Fruit fly (Drosophila melanogaster) whole organism, embryonic: Measurements from ENCODE around the gene Usp1.

Experiments
- Awh ChIP-seq: fragments of 200-800 bp; sonication (Bioruptor generic); IDR thresholded peaks from 2 replicates; pipeline ENCODE4, ENCODE4 v1.3.6; 2022; ENCODE audit warnings: missing biosample characterization, missing genetic modification characterization
- CG10209 ChIP-seq: fragments of 200-800 bp; sonication (Bioruptor generic); optimal IDR thresholded peaks from 3 replicates; lab custom pipeline; 2017; ENCODE audit warnings: missing biosample characterization, mild to moderate bottlenecking, missing genetic modification characterization, missing genetic modification reagents
- CG10267 ChIP-seq: fragments of 200-800 bp; sonication (Bioruptor generic); optimal IDR thresholded peaks from 2 replicates; lab custom pipeline; 2018; ENCODE audit warnings: missing biosample characterization, mild to moderate bottlenecking, missing genetic modification characterization, moderate library complexity
- CG10654 ChIP-seq: fragments of 200-800 bp; sonication (Bioruptor generic); optimal IDR thresholded peaks from 2 replicates; lab custom pipeline; 2016; ENCODE audit warnings: missing biosample characterization, missing genetic modification characterization
- CG11085 ChIP-seq: fragments of 200-800 bp; sonication (Bioruptor generic); IDR thresholded peaks from 2 replicates; pipeline ENCODE4 v1.3.6; 2022; ENCODE audit warnings: missing biosample characterization, missing genetic modification characterization
- CG11560 ChIP-seq: fragments of 200-800 bp; sonication (Bioruptor generic); IDR thresholded peaks from 3 replicates; pipeline ENCODE4 v1.3.6; 2022; ENCODE audit warnings: missing biosample characterization, missing genetic modification characterization
- CG12769 ChIP-seq: fragments of 200-800 bp; sonication (Bioruptor generic); optimal IDR thresholded peaks from 2 replicates; lab custom pipeline; 2019; ENCODE audit warnings: missing biosample characterization, mild to moderate bottlenecking, missing genetic modification characterization, moderate library complexity
- CG16779 ChIP-seq: fragments of 200-800 bp; sonication (Bioruptor generic); IDR thresholded peaks from 2 replicates; pipeline ENCODE4 v1.3.6; 2022; ENCODE audit warnings: missing biosample characterization, missing genetic modification characterization
- CG17359 ChIP-seq: fragments of 200-800 bp; sonication (Bioruptor generic); optimal IDR thresholded peaks from 3 replicates; lab custom pipeline; 2018; ENCODE audit warnings: missing biosample characterization, mild to moderate bottlenecking, missing genetic modification characterization, moderate library complexity
- CG2199 ChIP-seq: fragments of 200-800 bp; sonication (Bioruptor generic); IDR thresholded peaks from 3 replicates; pipeline ENCODE4 v1.3.6; 2022; ENCODE audit warnings: missing biosample characterization, missing genetic modification characterization
- CG2678 ChIP-seq: fragments of 200-800 bp; sonication (Bioruptor generic); optimal IDR thresholded peaks from 3 replicates; lab custom pipeline; 2019; ENCODE audit warnings: missing biosample characterization, mild to moderate bottlenecking, missing genetic modification characterization, moderate library complexity
- CG3163 ChIP-seq: fragments of 200-800 bp; sonication (Bioruptor generic); optimal IDR thresholded peaks from 3 replicates; lab custom pipeline; 2016; ENCODE audit warnings: missing biosample characterization, missing genetic modification characterization
- CG34376 ChIP-seq: fragments of 200-800 bp; sonication (Bioruptor generic); optimal IDR thresholded peaks from 2 replicates; lab custom pipeline; 2018; ENCODE audit warnings: missing biosample characterization, mild to moderate bottlenecking, missing genetic modification characterization
- CG4360 ChIP-seq: fragments of 200-800 bp; sonication (Bioruptor generic); IDR thresholded peaks from 2 replicates; pipeline ENCODE4 v1.3.6; 2022; ENCODE audit warnings: missing biosample characterization, missing genetic modification characterization
- CG4730 ChIP-seq: fragments of 200-800 bp; sonication (Bioruptor generic); IDR thresholded peaks from 2 replicates; pipeline ENCODE4 v1.3.6; 2022; ENCODE audit warnings: missing biosample characterization, missing genetic modification characterization
- CG6765 ChIP-seq: fragments of 200-800 bp; sonication (Bioruptor generic); optimal IDR thresholded peaks from 3 replicates; lab custom pipeline; 2017; ENCODE audit warnings: missing biosample characterization, mild to moderate bottlenecking, missing genetic modification characterization
- CG7839 ChIP-seq: fragments of 200-800 bp; sonication (Bioruptor generic); optimal IDR thresholded peaks from 3 replicates; lab custom pipeline; 2018; ENCODE audit warnings: missing biosample characterization, mild to moderate bottlenecking, missing genetic modification characterization, moderate library complexity
- CG8290 ChIP-seq, 3 experiments: fragments of 200-800 bp; sonication (Bioruptor generic); optimal IDR thresholded peaks; 2 replicates each; lab custom pipeline; 2016 to 2019; ENCODE audit warnings: missing biosample characterization in 3 of 3, missing genetic modification characterization in 3 of 3, mild to moderate bottlenecking in 2 of 3, moderate library complexity in 1 of 3
- CG8478 ChIP-seq: fragments of >200 bp; optimal IDR thresholded peaks from 2 replicates; lab custom pipeline; 2018
- Dip3 ChIP-seq: fragments of 200-800 bp; sonication (Bioruptor generic); optimal IDR thresholded peaks from 3 replicates; lab custom pipeline; 2016; ENCODE audit warnings: missing biosample characterization, missing genetic modification characterization
- ERR ChIP-seq: fragments of 200-800 bp; sonication (Bioruptor generic); optimal IDR thresholded peaks from 2 replicates; lab custom pipeline; 2016; ENCODE audit warnings: missing biosample characterization, missing genetic modification characterization
- Fer2 ChIP-seq: fragments of 200-800 bp; sonication (Bioruptor generic); optimal IDR thresholded peaks from 2 replicates; lab custom pipeline; 2018; ENCODE audit warnings: missing biosample characterization, mild to moderate bottlenecking, missing genetic modification characterization, moderate library complexity
- Gsc ChIP-seq: fragments of 200-800 bp; sonication (Bioruptor generic); IDR thresholded peaks from 2 replicates; pipeline ENCODE4 v1.3.6; 2022; ENCODE audit warnings: missing biosample characterization, missing genetic modification characterization
- Hmx ChIP-seq: fragments of 200-800 bp; sonication (Bioruptor generic); optimal IDR thresholded peaks from 2 replicates; lab custom pipeline; 2016; ENCODE audit warnings: missing biosample characterization, missing genetic modification characterization
- Hsf ChIP-seq: fragments of 200-800 bp; sonication (Bioruptor generic); optimal IDR thresholded peaks from 3 replicates; lab custom pipeline; 2016; ENCODE audit warnings: missing biosample characterization, missing genetic modification characterization
- NC2β ChIP-seq: fragments of 200-800 bp; sonication (Bioruptor generic); optimal IDR thresholded peaks from 2 replicates; lab custom pipeline; 2016; ENCODE audit warnings: missing biosample characterization, missing genetic modification characterization
- NFAT ChIP-seq: fragments of 200-800 bp; sonication (Bioruptor generic); IDR thresholded peaks from 2 replicates; pipeline ENCODE4 v1.3.6; 2022; ENCODE audit warnings: missing biosample characterization, missing genetic modification characterization
- Nf-YC ChIP-seq: fragments of 200-800 bp; optimal IDR thresholded peaks from 3 replicates; lab custom pipeline; 2019; ENCODE audit warnings: missing biosample characterization, mild to moderate bottlenecking, missing genetic modification characterization, moderate library complexity
- Poxn ChIP-seq: fragments of 200-800 bp; sonication (Bioruptor generic); IDR thresholded peaks from 2 replicates; pipeline ENCODE4 v1.3.6; 2022; ENCODE audit warnings: missing biosample characterization, missing genetic modification characterization
- Stat92E ChIP-seq, 3 experiments: fragments of >200 bp in 2 of 3; fragments of 200-800 bp in 1 of 3; sonication (Bioruptor generic) in 1 of 3; optimal IDR thresholded peaks; 2 replicates each; lab custom pipeline; 2017 to 2019; ENCODE audit warnings: missing biosample characterization in 3 of 3, missing genetic modification characterization in 3 of 3, mild to moderate bottlenecking in 1 of 3, moderate library complexity in 1 of 3
- Trl ChIP-seq, 3 experiments: fragments of >200 bp in 2 of 3; fragments of 200-800 bp in 1 of 3; sonication (Bioruptor generic) in 1 of 3; optimal IDR thresholded peaks; 2 replicates in 1 of 3; 3 replicates in 2 of 3; lab custom pipeline; 2016 to 2017; ENCODE audit warnings: missing biosample characterization in 1 of 3, missing genetic modification characterization in 1 of 3
- ase ChIP-seq: fragments of 200-800 bp; sonication (Bioruptor generic); IDR thresholded peaks from 3 replicates; pipeline ENCODE4 v1.3.6; 2022; ENCODE audit warnings: missing biosample characterization, missing genetic modification characterization
- cad ChIP-seq: fragments of >200 bp; optimal IDR thresholded peaks from 2 replicates; lab custom pipeline; 2017; ENCODE audit warnings: missing biosample characterization, missing genetic modification characterization
- cg ChIP-seq: fragments of 200-800 bp; sonication (Bioruptor generic); optimal IDR thresholded peaks from 3 replicates; lab custom pipeline; 2019; ENCODE audit warnings: missing biosample characterization, mild to moderate bottlenecking, missing genetic modification characterization, moderate library complexity
- chinmo ChIP-seq: fragments of 200-800 bp; sonication (Bioruptor generic); IDR thresholded peaks from 4 replicates; pipeline ENCODE4 v1.3.6; 2022; ENCODE audit warnings: missing biosample characterization, missing genetic modification characterization; ENCODE audit not compliant: partially characterized antibody
- crol ChIP-seq: fragments of 200-800 bp; sonication (Bioruptor generic); IDR thresholded peaks from 2 replicates; pipeline ENCODE4 v1.3.6; 2022; ENCODE audit warnings: missing biosample characterization, missing genetic modification characterization
- dmrt11E ChIP-seq: fragments of 200-800 bp; sonication (Bioruptor generic); optimal IDR thresholded peaks from 3 replicates; lab custom pipeline; 2018; ENCODE audit warnings: missing biosample characterization, mild to moderate bottlenecking, missing genetic modification characterization, moderate library complexity
- ham ChIP-seq: fragments of 200-800 bp; sonication (Bioruptor generic); IDR thresholded peaks from 2 replicates; pipeline ENCODE4 v1.3.6; 2022; ENCODE audit warnings: missing biosample characterization, missing genetic modification characterization
- lilli ChIP-seq: fragments of 200-800 bp; sonication (Bioruptor generic); optimal IDR thresholded peaks from 3 replicates; lab custom pipeline; 2016; ENCODE audit warnings: missing biosample characterization, missing genetic modification characterization
- mirr ChIP-seq: fragments of 200-800 bp; sonication (Bioruptor generic); optimal IDR thresholded peaks from 3 replicates; lab custom pipeline; 2018; ENCODE audit warnings: missing biosample characterization, mild to moderate bottlenecking, missing genetic modification characterization
- mld ChIP-seq: fragments of 200-800 bp; sonication (Bioruptor generic); IDR thresholded peaks from 3 replicates; pipeline ENCODE4 v1.3.6; 2022; ENCODE audit warnings: missing biosample characterization, missing genetic modification characterization; ENCODE audit not compliant: partially characterized antibody
- nerfin-2 ChIP-seq: fragments of 200-800 bp; sonication (Bioruptor generic); IDR thresholded peaks from 2 replicates; pipeline ENCODE4 v1.3.6; 2022; ENCODE audit warnings: missing biosample characterization, missing genetic modification characterization; ENCODE audit not compliant: partially characterized antibody
- pb ChIP-seq: fragments of 200-800 bp; sonication (Bioruptor generic); optimal IDR thresholded peaks from 3 replicates; lab custom pipeline; 2016; ENCODE audit warnings: missing biosample characterization, missing genetic modification characterization
- ranshi ChIP-seq: fragments of 200-800 bp; sonication (Bioruptor generic); IDR thresholded peaks from 2 replicates; pipeline ENCODE4 v1.3.6; 2022; ENCODE audit warnings: missing biosample characterization, missing genetic modification characterization
- rib ChIP-seq: fragments of 200-800 bp; sonication (Bioruptor generic); IDR thresholded peaks from 2 replicates; pipeline ENCODE4 v1.3.6; 2022; ENCODE audit warnings: missing biosample characterization, missing genetic modification characterization
- sens ChIP-seq: fragments of 200-800 bp; sonication (Bioruptor generic); peaks from one replicate; lab custom pipeline; 2016; ENCODE audit warnings: missing biosample characterization, missing genetic modification characterization
- stwl ChIP-seq: fragments of 200-800 bp; sonication (Bioruptor generic); optimal IDR thresholded peaks from 3 replicates; lab custom pipeline; 2018; ENCODE audit warnings: missing biosample characterization, mild to moderate bottlenecking, missing genetic modification characterization, moderate library complexity

Usp1 gene

DNA sequence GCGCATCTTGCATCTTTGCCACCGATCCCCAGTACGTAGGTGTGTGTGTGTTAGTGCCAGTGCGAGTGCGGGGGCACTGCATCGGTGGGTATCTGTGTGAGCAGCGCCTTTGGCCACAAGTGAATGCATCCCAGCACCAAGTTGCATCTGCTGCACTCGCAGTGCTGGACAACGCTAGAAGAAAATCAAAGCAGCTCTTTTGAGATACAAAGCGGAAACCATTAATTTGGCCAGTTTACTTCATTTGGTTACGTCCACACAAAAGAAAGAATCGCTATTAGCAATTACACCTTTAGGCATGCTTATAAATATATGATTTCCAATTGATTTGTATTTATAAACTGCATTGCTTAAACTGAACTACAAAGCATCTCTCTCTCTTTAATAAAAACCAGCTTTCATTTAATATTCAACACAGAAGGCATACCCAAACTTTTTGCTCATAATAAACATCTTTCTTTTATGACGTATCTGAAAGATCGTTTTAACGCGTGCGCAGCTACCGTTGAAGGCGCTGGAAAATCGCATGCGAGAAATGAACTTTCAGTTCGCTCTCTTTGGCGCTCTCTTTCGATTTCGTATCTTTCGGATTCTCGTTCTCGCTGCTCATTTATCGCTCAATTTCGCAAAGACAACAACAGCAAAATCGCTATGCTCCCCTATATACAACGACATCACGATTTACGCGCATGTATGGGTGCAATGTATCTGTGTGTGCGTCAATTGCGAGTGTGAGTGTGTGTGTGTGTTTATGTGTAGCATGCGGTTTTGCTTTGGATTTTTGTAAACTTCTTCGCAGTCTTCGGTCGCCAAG lies 22.6 kb upstream of the Usp1 start:
- no peak for TF ChIP-seq Stat92E (GFP tag; optimal IDR thresholded peaks at IDR 0.05; lab: Kevin White, UChicago)
- TF ChIP-seq stwl (tag; lab: Kevin White, UChicago), result peak; percentile 78
- no peak for TF ChIP-seq ranshi (GFP tag; lab: Robert Waterston, UW)
- TF ChIP-seq Gsc (GFP tag; lab: Robert Waterston, UW), result no peak
- TF ChIP-seq NFAT, result no peak
- peak; percentile 16 for TF ChIP-seq CG8478 (lab: Kevin White, UChicago)
- TF ChIP-seq CG10267 (tag; lab: Kevin White, UChicago), result peak; percentile 17
- peak; percentile 81; the same call in 3 of the 4 replicates for TF ChIP-seq chinmo (GFP tag; lab: Robert Waterston, UW)
- TF ChIP-seq Nf-YC (tag; lab: Kevin White, UChicago), result no peak
- TF ChIP-seq CG2199 (GFP tag; lab: Robert Waterston, UW), result 0 out of 3 replicates have a peak, but pooled peaks have one; percentile 38
- TF ChIP-seq CG11560 (tag; lab: Robert Waterston, UW), result no peak
- TF ChIP-seq CG6765 (GFP tag; lab: Kevin White, UChicago), result no peak
- TF ChIP-seq ham (GFP tag; lab: Robert Waterston, UW), result no peak
- TF ChIP-seq CG10654 (GFP tag; lab: Kevin White, UChicago), result no peak
- no peak for TF ChIP-seq CG16779 (GFP tag; lab: Robert Waterston, UW)
- peak; percentile 13 for TF ChIP-seq CG12769 (tag; lab: Kevin White, UChicago)
- TF ChIP-seq rib (GFP tag; lab: Robert Waterston, UW), result peak; percentile 22; the same call in 1 of the 2 replicates
- peak; percentile 84 for TF ChIP-seq cg (GFP tag; lab: Kevin White, UChicago)
- TF ChIP-seq CG3163 (GFP tag; lab: Kevin White, UChicago), result peak; percentile 80
- peak; percentile 41 to 77 for TF ChIP-seq Trl (optimal IDR thresholded peaks at IDR 0.05; lab: Kevin White, UChicago)
- TF ChIP-seq Trl (GFP tag; optimal IDR thresholded peaks at IDR 0.05; lab: Kevin White, UChicago), result no peak
- peak; percentile 60 for TF ChIP-seq CG4360 (GFP tag; lab: Robert Waterston, UW)
- peak; percentile 77 for TF ChIP-seq sens

DNA sequence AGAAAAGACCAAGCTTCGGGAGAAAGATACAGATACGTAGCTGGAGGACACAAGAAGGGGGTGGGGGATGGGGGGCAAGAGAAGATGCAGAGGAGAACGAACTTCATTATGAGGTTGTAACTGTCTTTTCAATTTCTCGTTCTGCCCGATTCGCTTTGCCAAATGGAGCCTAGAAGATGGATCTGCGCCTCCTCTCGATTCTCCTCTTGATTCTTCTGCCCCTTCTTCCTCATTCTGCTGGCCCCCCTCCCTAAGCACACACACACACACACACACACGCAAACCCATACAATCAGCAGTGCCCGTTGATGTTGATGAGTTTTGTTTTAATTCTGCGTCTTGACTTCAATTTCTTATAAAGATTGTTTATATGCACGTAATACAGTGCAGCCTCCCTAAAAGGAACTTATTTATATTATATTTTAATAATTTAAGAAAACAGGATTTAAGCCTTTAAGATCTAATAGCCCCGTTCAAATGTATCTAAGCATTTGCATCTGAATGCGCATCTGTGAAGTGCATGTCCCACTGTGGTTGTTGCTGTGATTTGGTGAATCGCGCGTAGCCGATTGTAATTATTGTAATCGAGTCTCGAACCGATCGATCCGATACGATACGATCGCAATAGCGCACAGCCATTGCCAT lies 21.8 kb upstream of the Usp1 start:
- TF ChIP-seq Dip3 (no peak), CG7839 (tag; lab: Kevin White, UChicago) (peak; percentile 70), Poxn (GFP tag; lab: Robert Waterston, UW) (no peak), Hmx (GFP tag; lab: Kevin White, UChicago) (no peak), nerfin-2 (GFP tag; lab: Robert Waterston, UW) (no peak), CG17359 (tag; lab: Kevin White, UChicago) (peak; percentile 72), CG11085 (GFP tag; lab: Robert Waterston, UW) (peak; percentile 63), dmrt11E (tag; lab: Kevin White, UChicago) (peak; percentile 46), CG2678 (tag; lab: Kevin White, UChicago) (peak; percentile 77), CG34376 (GFP tag; lab: Kevin White, UChicago) (no peak), CG10209 (peak; percentile 44), Fer2 (peak; percentile 22), crol (GFP tag; lab: Robert Waterston, UW) (peak; percentile 44), pb (GFP tag; lab: Kevin White, UChicago) (no peak), cad (GFP tag; lab: Kevin White, UChicago) (no peak), CG16779 (GFP tag; lab: Robert Waterston, UW) (no peak), CG8290 (GFP tag; optimal IDR thresholded peaks at IDR 0.05; lab: Kevin White, UChicago) (no peak), CG8290 (tag; optimal IDR thresholded peaks at IDR 0.05; lab: Kevin White, UChicago) (peak in 1 of 2 experiments; percentile 13), NC2β (GFP tag; lab: Kevin White, UChicago) (no peak), lilli (GFP tag; lab: Kevin White, UChicago) (peak; percentile 45), mld (no peak), Awh (GFP tag; lab: Robert Waterston, UW) (peak; percentile 72), ase (peak; percentile 66; the same call in 2 of the 3 replicates), CG4730 (GFP tag; lab: Robert Waterston, UW) (peak; percentile 69), ERR (no peak), mirr (no peak), Hsf (peak; percentile 9)
